Worm (Caenorhabditis elegans) whole organism, L1 larva: ENCODE data around the gene H12D21.11.

Experiments used
- alr-1 ChIP-seq: fragments of 200-800 bp; sonication (Bioruptor generic); optimal IDR thresholded peaks from 2 replicates; lab custom pipeline; 2018; ENCODE audit warnings: borderline replicate concordance, mild to moderate bottlenecking, missing genetic modification characterization, missing compliant biosample characterization
- ceh-82 ChIP-seq, 3 experiments: fragments of 150-350 bp in 1 of 3; sonication (generic microtip) in 2 of 3; optimal IDR thresholded peaks; 2 replicates each; lab custom pipeline; 2014 to 2017; ENCODE audit warnings: missing biosample characterization in 3 of 3, missing genetic modification characterization in 3 of 3
- lin-15B ChIP-seq: fragments of 150-350 bp; sonication (generic microtip); optimal IDR thresholded peaks from 3 replicates; lab custom pipeline; 2014; ENCODE audit warnings: missing biosample characterization, missing genetic modification characterization
- ztf-4 ChIP-seq: fragments of 150-350 bp; optimal IDR thresholded peaks from 2 replicates; lab custom pipeline; 2014; ENCODE audit warnings: missing biosample characterization, missing genetic modification characterization

ce11 chrV:14947022-14947421 is 31.3 kb downstream of the H12D21.11 start, which contains the start of gene C30G7.4:
- no peak for TF ChIP-seq ztf-4 (tag; lab: Kevin White, UChicago)
- TF ChIP-seq lin-15B: no peak
- no peak for TF ChIP-seq alr-1 (tag; lab: Kevin White, UChicago)
- no peak for TF ChIP-seq ceh-82 (tag; optimal IDR thresholded peaks at IDR 0.05; lab: Kevin White, UChicago)
